Fruit fly (Drosophila melanogaster) whole organism, prepupa: ENCODE data around the gene Sarm.

ENCODE experiments used
- Blimp-1 ChIP-seq: fragments of 200-800 bp; sonication (Bioruptor generic); optimal IDR thresholded peaks from 3 replicates; lab custom pipeline; 2017; ENCODE audit warnings: missing biosample characterization, missing genetic modification characterization, mild to moderate bottlenecking, moderate library complexity, missing genetic modification reagents
- CG10669 ChIP-seq: fragments of 200-800 bp; sonication (Bioruptor generic); optimal IDR thresholded peaks from 3 replicates; lab custom pipeline; 2018; ENCODE audit warnings: missing biosample characterization, mild to moderate bottlenecking, missing genetic modification characterization, moderate library complexity
- CG11762 ChIP-seq: fragments of 200-800 bp; sonication (Bioruptor generic); optimal IDR thresholded peaks from 3 replicates; lab custom pipeline; 2016; ENCODE audit warnings: missing biosample characterization, missing genetic modification characterization; ENCODE audit not compliant: insufficient read depth
- CG15336 ChIP-seq: fragments of 200-800 bp; sonication (Bioruptor generic); IDR thresholded peaks from 2 replicates; pipeline ENCODE4 v1.3.6; 2022; ENCODE audit warnings: missing biosample characterization, missing genetic modification characterization
- CG16779 ChIP-seq: fragments of 200-800 bp; sonication (Bioruptor generic); optimal IDR thresholded peaks from 3 replicates; lab custom pipeline; 2017; ENCODE audit warnings: missing biosample characterization, mild to moderate bottlenecking, missing genetic modification characterization
- CG3032 ChIP-seq: fragments of 200-800 bp; optimal IDR thresholded peaks from 2 replicates; lab custom pipeline; 2019; ENCODE audit warnings: missing biosample characterization, mild to moderate bottlenecking, missing genetic modification characterization, moderate library complexity
- CG32006 ChIP-seq: fragments of 200-800 bp; sonication (Bioruptor generic); optimal IDR thresholded peaks from 3 replicates; lab custom pipeline; 2017; ENCODE audit warnings: missing biosample characterization, mild to moderate bottlenecking, missing genetic modification characterization
- CG34406 ChIP-seq: fragments of 200-800 bp; sonication (Bioruptor generic); optimal IDR thresholded peaks from 3 replicates; lab custom pipeline; 2016; ENCODE audit warnings: missing biosample characterization, missing genetic modification characterization
- CG3919 ChIP-seq: fragments of 200-800 bp; sonication (Bioruptor generic); optimal IDR thresholded peaks from 3 replicates; lab custom pipeline; 2016; ENCODE audit warnings: missing biosample characterization, missing genetic modification characterization
- CG4318 ChIP-seq: fragments of 200-800 bp; sonication (Bioruptor generic); optimal IDR thresholded peaks from 3 replicates; lab custom pipeline; 2017; ENCODE audit warnings: missing biosample characterization, mild to moderate bottlenecking, missing genetic modification characterization
- CG6163 ChIP-seq: fragments of 200-800 bp; sonication (Bioruptor generic); IDR thresholded peaks from 3 replicates; pipeline ENCODE4 v1.3.6; 2022; ENCODE audit warnings: missing biosample characterization, missing genetic modification characterization
- CG6276 ChIP-seq: fragments of 200-800 bp; sonication (Bioruptor generic); optimal IDR thresholded peaks from 2 replicates; lab custom pipeline; 2017; ENCODE audit warnings: missing biosample characterization, mild to moderate bottlenecking, missing genetic modification characterization
- CG6854 ChIP-seq: fragments of 200-800 bp; sonication (Bioruptor generic); optimal IDR thresholded peaks from 2 replicates; lab custom pipeline; 2017; ENCODE audit warnings: missing biosample characterization, mild to moderate bottlenecking, missing genetic modification characterization
- CG7368 ChIP-seq: fragments of 200-800 bp; sonication (Bioruptor generic); optimal IDR thresholded peaks from 3 replicates; lab custom pipeline; 2016; ENCODE audit warnings: missing biosample characterization, missing genetic modification characterization
- CG8119 ChIP-seq: fragments of 200-800 bp; sonication (Bioruptor generic); IDR thresholded peaks from 3 replicates; pipeline ENCODE4 v1.3.6; 2022; ENCODE audit warnings: missing biosample characterization, missing genetic modification characterization
- CG8319 ChIP-seq: fragments of 200-800 bp; sonication (Bioruptor generic); optimal IDR thresholded peaks from 3 replicates; lab custom pipeline; 2016; ENCODE audit warnings: missing biosample characterization, missing genetic modification characterization
- CG9139 ChIP-seq: fragments of 200-800 bp; sonication (Bioruptor generic); optimal IDR thresholded peaks from 3 replicates; lab custom pipeline; 2017; ENCODE audit warnings: missing biosample characterization, mild to moderate bottlenecking, missing genetic modification characterization
- Eip75B ChIP-seq: fragments of 200-800 bp; sonication (Bioruptor generic); optimal IDR thresholded peaks from 3 replicates; lab custom pipeline; 2016; ENCODE audit warnings: missing biosample characterization, missing genetic modification characterization
- Eip78C ChIP-seq: fragments of 200-800 bp; sonication (Bioruptor generic); peaks from one replicate; lab custom pipeline; 2016; ENCODE audit warnings: missing biosample characterization, missing genetic modification characterization
- Eip93F ChIP-seq: fragments of 200-800 bp; sonication (Bioruptor generic); optimal IDR thresholded peaks from 2 replicates; lab custom pipeline; 2016; ENCODE audit warnings: missing biosample characterization, mild to moderate bottlenecking, missing genetic modification characterization
- Ets21C ChIP-seq: fragments of 200-800 bp; sonication (Bioruptor generic); optimal IDR thresholded peaks from 3 replicates; lab custom pipeline; 2016; ENCODE audit warnings: missing biosample characterization, missing genetic modification characterization
- Ets96B ChIP-seq: fragments of 200-800 bp; optimal IDR thresholded peaks from 2 replicates; lab custom pipeline; 2019; ENCODE audit warnings: missing biosample characterization, mild to moderate bottlenecking, missing genetic modification characterization, moderate library complexity
- Hr38 ChIP-seq: sonication (Bioruptor generic); optimal IDR thresholded peaks from 2 replicates; lab custom pipeline; 2016; ENCODE audit warnings: missing biosample characterization, missing genetic modification characterization
- Lpt ChIP-seq: fragments of 200-800 bp; sonication (Bioruptor generic); optimal IDR thresholded peaks from 3 replicates; lab custom pipeline; 2016; ENCODE audit warnings: missing biosample characterization, missing genetic modification characterization
- OdsH ChIP-seq: fragments of 200-800 bp; sonication (Bioruptor generic); optimal IDR thresholded peaks from 3 replicates; lab custom pipeline; 2016; ENCODE audit warnings: missing biosample characterization, missing genetic modification characterization
- Sox102F ChIP-seq: fragments of 200-800 bp; sonication (Bioruptor generic); optimal IDR thresholded peaks from 2 replicates; lab custom pipeline; 2016; ENCODE audit warnings: missing biosample characterization, mild to moderate bottlenecking, missing genetic modification characterization
- Sox14 ChIP-seq: fragments of 200-800 bp; sonication (Bioruptor generic); optimal IDR thresholded peaks from 3 replicates; lab custom pipeline; 2016; ENCODE audit warnings: missing biosample characterization, missing genetic modification characterization
- acj6 ChIP-seq: fragments of 200-800 bp; sonication (Bioruptor generic); optimal IDR thresholded peaks from 3 replicates; lab custom pipeline; 2016; ENCODE audit warnings: missing biosample characterization, missing genetic modification characterization
- dac ChIP-seq: fragments of 200-800 bp; sonication (Bioruptor generic); optimal IDR thresholded peaks from 2 replicates; lab custom pipeline; 2017; ENCODE audit warnings: missing biosample characterization, mild to moderate bottlenecking, missing genetic modification characterization
- dsx ChIP-seq: fragments of 200-800 bp; optimal IDR thresholded peaks from 3 replicates; lab custom pipeline; 2019; ENCODE audit warnings: missing biosample characterization, mild to moderate bottlenecking, missing genetic modification characterization, moderate library complexity; ENCODE audit not compliant: poor library complexity, severe bottlenecking
- eg ChIP-seq: fragments of 200-800 bp; sonication (Bioruptor generic); IDR thresholded peaks from 3 replicates; pipeline ENCODE4 v1.3.6; 2022; ENCODE audit warnings: missing biosample characterization, missing genetic modification characterization
- esn ChIP-seq: fragments of 200-800 bp; sonication (Bioruptor generic); optimal IDR thresholded peaks from 2 replicates; lab custom pipeline; 2016; ENCODE audit warnings: missing biosample characterization, mild to moderate bottlenecking, missing genetic modification characterization, moderate library complexity
- pdm3 ChIP-seq: fragments of 200-800 bp; sonication (Bioruptor generic); optimal IDR thresholded peaks from 3 replicates; lab custom pipeline; 2016; ENCODE audit warnings: missing biosample characterization, missing genetic modification characterization
- salr ChIP-seq, 2 experiments: fragments of 200-800 bp; sonication (Bioruptor generic); optimal IDR thresholded peaks; 3 replicates each; lab custom pipeline; 2016 to 2018; ENCODE audit warnings: missing biosample characterization in 2 of 2, missing genetic modification characterization in 2 of 2, mild to moderate bottlenecking in 1 of 2
- spab ChIP-seq: fragments of 200-800 bp; sonication (Bioruptor generic); optimal IDR thresholded peaks from 2 replicates; lab custom pipeline; 2017; ENCODE audit warnings: missing biosample characterization, mild to moderate bottlenecking, missing genetic modification characterization, missing genetic modification reagents
- ss ChIP-seq, 2 experiments: fragments of 200-800 bp; sonication (Bioruptor generic); optimal IDR thresholded peaks; 2 replicates in 1 of 2; 3 replicates in 1 of 2; lab custom pipeline; 2017 to 2018; ENCODE audit warnings: mild to moderate bottlenecking in 2 of 2, missing biosample characterization in 2 of 2, missing genetic modification characterization in 2 of 2, moderate library complexity in 1 of 2
- topi ChIP-seq: fragments of 200-800 bp; sonication (Bioruptor generic); optimal IDR thresholded peaks from 3 replicates; lab custom pipeline; 2016; ENCODE audit warnings: missing biosample characterization, missing genetic modification characterization
- vri ChIP-seq: fragments of 200-800 bp; sonication (Bioruptor generic); optimal IDR thresholded peaks from 3 replicates; lab custom pipeline; 2016; ENCODE audit warnings: missing biosample characterization, mild to moderate bottlenecking, missing genetic modification characterization

The Sarm gene

DNA sequence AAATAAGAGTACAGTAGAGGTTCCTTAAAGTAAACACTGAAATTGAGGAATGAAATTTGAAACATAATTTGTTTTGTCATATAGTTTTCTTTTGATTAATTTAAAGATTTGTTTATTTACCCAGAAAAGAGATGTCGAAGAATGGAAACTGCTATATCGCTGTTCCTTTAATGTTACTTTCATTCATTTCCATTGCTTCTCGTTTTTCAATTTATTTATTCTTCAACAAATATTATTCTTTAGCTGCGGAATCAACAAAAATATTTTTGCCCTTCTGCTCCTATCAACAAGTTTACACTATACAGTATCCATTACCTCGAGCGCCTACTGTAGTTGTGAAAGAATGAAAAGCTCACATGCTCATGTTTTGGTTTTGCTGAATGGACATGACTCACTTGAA, 12.5 kb downstream of the Sarm start (continued):
- TF ChIP-seq Eip93F (no peak), CG7368 (GFP tag; lab: Kevin White, UChicago) (peak; percentile 10), dac (no peak), Hr38 (no peak), spab (GFP tag; lab: Kevin White, UChicago) (peak; percentile 0), salr (GFP tag; optimal IDR thresholded peaks at IDR 0.05; lab: Kevin White, UChicago) (no peak), CG8319 (GFP tag; lab: Kevin White, UChicago) (no peak), Eip78C (GFP tag; lab: Kevin White, UChicago) (peak; percentile 89), Ets21C (GFP tag; lab: Kevin White, UChicago) (no peak), OdsH (GFP tag; lab: Kevin White, UChicago) (no peak), CG16779 (tag; lab: Kevin White, UChicago) (no peak), Blimp-1 (GFP tag; lab: Kevin White, UChicago) (no peak), CG6163 (GFP tag; lab: Robert Waterston, UW) (0 out of 3 replicates have a peak, but pooled peaks have one; percentile 14)

DNA sequence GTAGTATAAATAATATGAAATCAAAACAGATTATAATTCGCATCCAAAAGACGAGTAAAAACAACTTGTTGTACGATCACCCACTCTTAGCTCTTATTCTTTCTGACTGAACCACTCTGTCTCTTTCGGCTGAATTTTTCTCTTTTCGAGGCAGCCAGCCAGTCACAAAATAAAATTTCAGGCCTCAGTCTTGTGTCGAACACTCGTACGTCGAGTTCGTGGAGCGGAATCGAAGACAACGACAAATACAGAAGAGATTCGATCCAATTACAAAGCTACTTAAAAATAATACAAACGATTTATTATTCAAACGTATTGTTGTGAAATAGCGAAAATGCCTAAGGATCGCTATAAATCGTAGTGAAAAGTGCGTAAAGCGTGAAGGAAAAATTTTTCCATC, 13.5 kb downstream of the Sarm start:
- TF ChIP-seq eg (GFP tag; lab: Robert Waterston, UW) = peak; percentile 41; the same call in 1 of the 3 replicates
- TF ChIP-seq Ets96B = peak; percentile 9
- TF ChIP-seq CG6163 (GFP tag; lab: Robert Waterston, UW) = no peak
- no peak for TF ChIP-seq CG3032 (tag; lab: Kevin White, UChicago)
- TF ChIP-seq pdm3 = peak; percentile 20
- no peak for TF ChIP-seq Lpt (GFP tag; lab: Kevin White, UChicago)
- no peak for TF ChIP-seq CG11762
- no peak for TF ChIP-seq acj6
- TF ChIP-seq CG16779 (tag; lab: Kevin White, UChicago) = no peak
- TF ChIP-seq Eip78C (GFP tag; lab: Kevin White, UChicago) = peak; percentile 82
- peak; percentile 10 for TF ChIP-seq topi (GFP tag; lab: Kevin White, UChicago)
- TF ChIP-seq CG32006 (GFP tag; lab: Kevin White, UChicago) = no peak
- no peak for TF ChIP-seq spab (GFP tag; lab: Kevin White, UChicago)
- no peak for TF ChIP-seq CG4318 (GFP tag; lab: Kevin White, UChicago)
- peak; percentile 30; the same call in 1 of the 3 replicates for TF ChIP-seq CG8119 (GFP tag; lab: Robert Waterston, UW)
- TF ChIP-seq Blimp-1 (GFP tag; lab: Kevin White, UChicago) = no peak
- peak; percentile 3 for TF ChIP-seq CG9139 (GFP tag; lab: Kevin White, UChicago)
- TF ChIP-seq Sox14 (GFP tag; lab: Kevin White, UChicago) = peak; percentile 15
- TF ChIP-seq CG3919 = peak; percentile 19
- peak; percentile 42 for TF ChIP-seq CG6854 (GFP tag; lab: Kevin White, UChicago)
- TF ChIP-seq CG10669 (GFP tag; lab: Kevin White, UChicago) = no peak
- peak; percentile 17 for TF ChIP-seq esn (GFP tag; lab: Kevin White, UChicago)
- peak; percentile 9 for TF ChIP-seq CG6276 (GFP tag; lab: Kevin White, UChicago)
- no peak for TF ChIP-seq salr (GFP tag; optimal IDR thresholded peaks at IDR 0.05; lab: Kevin White, UChicago)
- no peak for TF ChIP-seq Ets21C (GFP tag; lab: Kevin White, UChicago)
- TF ChIP-seq Eip75B (GFP tag; lab: Kevin White, UChicago) = peak; percentile 30
- peak; percentile 9 for TF ChIP-seq dsx (GFP tag; lab: Kevin White, UChicago)
- TF ChIP-seq vri (GFP tag; lab: Kevin White, UChicago) = peak; percentile 57
- peak; percentile 67; the same call in 1 of the 2 replicates for TF ChIP-seq CG15336
- peak; percentile 32 for TF ChIP-seq Sox102F (GFP tag; lab: Kevin White, UChicago)
- no peak for TF ChIP-seq CG34406 (GFP tag; lab: Kevin White, UChicago)
- peak; percentile 16 to 17 for TF ChIP-seq ss (GFP tag; optimal IDR thresholded peaks at IDR 0.05; lab: Kevin White, UChicago)
- no peak for TF ChIP-seq Hr38
- TF ChIP-seq Eip93F = peak; percentile 6
- TF ChIP-seq, all 60 proteins: peak for 19
